Fruit fly (Drosophila melanogaster): ENCODE results near the gene CG14147.

- TF ChIP-seq CG8478 (optimal IDR thresholded peaks at IDR 0.05) (no peak), CTCF (optimal IDR thresholded peaks at IDR 0.05) (no peak)
Observed at dm6 chr3L:11002923-11003322, 30.5 kb downstream of the CG14147 start.

Data from S2 (cell line).